Worm (Caenorhabditis elegans) whole organism, late embryonic: Measurements from ENCODE around the gene brap-2.

Source experiments
- ama-1 ChIP-seq: fragments of 150-350 bp; optimal IDR thresholded peaks from 2 replicates; lab custom pipeline; 2014
- ceh-14 ChIP-seq: sonication (generic microtip); optimal IDR thresholded peaks from 2 replicates; lab custom pipeline; 2016; ENCODE audit warnings: missing genotype, missing genetic modification characterization, missing compliant biosample characterization
- ceh-45 ChIP-seq: fragments of 200-800 bp; sonication (Bioruptor generic); IDR thresholded peaks from 2 replicates; pipeline ENCODE4 v1.3.6; 2022; ENCODE audit warnings: missing genetic modification reagents, missing genetic modification characterization, missing compliant biosample characterization
- pag-3 ChIP-seq: sonication (generic microtip); optimal IDR thresholded peaks from 2 replicates; lab custom pipeline; 2016; ENCODE audit warnings: missing compliant biosample characterization, missing genetic modification characterization, borderline replicate concordance
- ref-2 ChIP-seq: sonication (generic microtip); optimal IDR thresholded peaks from 2 replicates; lab custom pipeline; 2016; ENCODE audit warnings: missing genetic modification characterization, missing compliant biosample characterization

DNA sequence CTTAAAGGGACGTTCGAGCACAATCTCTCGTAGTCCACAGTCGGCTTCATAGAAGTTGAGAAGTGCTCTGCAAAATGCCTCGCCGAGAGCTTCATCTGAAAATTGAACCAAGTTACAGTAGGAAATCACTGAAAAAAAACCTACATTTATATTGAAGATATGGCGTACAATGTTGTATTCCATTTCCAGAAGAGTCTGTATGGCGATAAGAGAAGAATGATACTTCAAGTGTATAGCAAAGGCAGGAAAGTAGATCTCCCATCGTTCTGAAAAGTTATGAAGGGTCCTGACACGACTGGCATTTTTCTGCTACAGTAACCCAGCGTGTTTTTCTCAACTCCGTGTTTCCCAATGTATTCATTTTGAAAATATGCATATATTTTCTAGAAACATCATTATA lies 8.7 kb downstream of the brap-2 start:
- TF ChIP-seq ref-2 (tag; lab: Kevin White, UChicago) (no peak), ceh-45 (GFP tag; lab: Robert Waterston, UW) (no peak), ceh-14 (tag; lab: Kevin White, UChicago) (no peak), ama-1 (lab: Kevin White, UChicago) (no peak), pag-3 (tag; lab: Kevin White, UChicago) (no peak)
